2 worm cellular contexts compared by ENCODE assay signal in the genomic region with DNA sequence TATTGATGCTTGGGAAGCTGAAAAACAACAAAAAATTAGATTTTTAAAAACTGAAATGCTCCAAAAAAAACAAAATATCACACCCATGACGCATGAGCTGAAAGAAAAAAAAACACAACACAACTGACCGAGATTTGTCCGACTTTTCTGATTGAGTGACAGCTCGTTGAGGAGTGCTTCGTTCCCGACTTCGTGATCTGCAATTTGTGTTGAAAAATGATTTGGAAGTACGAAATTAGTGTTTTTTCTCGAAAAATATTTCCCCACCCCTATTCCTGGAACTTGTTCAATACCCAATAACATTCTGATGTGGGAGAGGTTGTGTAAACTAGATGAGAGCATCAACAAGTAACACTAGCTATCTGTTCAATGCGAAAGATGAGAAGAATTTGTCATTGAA.
TF ChIP-seq lines count a peak whose summit lies in the region.

No protein-coding gene starts in this region.

TF ChIP-seq in whole organism, L1 larva, 84 proteins besides CTCF, POLR2A, EP300 and RAD21:
- TF ChIP-seq rnt-1 (tag; optimal IDR thresholded peaks at IDR 0.05; lab: Kevin White, UChicago) (peak; percentile 5), ceh-63 (GFP tag; optimal IDR thresholded peaks at IDR 0.05; lab: Kevin White, UChicago) (no peak)

TF ChIP-seq in whole organism, late embryonic, 69 proteins besides CTCF, POLR2A, EP300 and RAD21:
- TF ChIP-seq pha-4 (tag; optimal IDR thresholded peaks at IDR 0.05; lab: Kevin White, UChicago) (no peak), unc-55 (GFP tag; optimal IDR thresholded peaks at IDR 0.05; lab: Kevin White, UChicago) (peak; percentile 32)
